Worm (Caenorhabditis elegans) whole organism, L4/young adult: ENCODE data around the gene ife-3.

Experiments used
- W03F9.2 ChIP-seq: fragments of 150-350 bp; optimal IDR thresholded peaks from 2 replicates; lab custom pipeline; 2014; ENCODE audit warnings: missing biosample characterization, missing genetic modification characterization
- dao-5 ChIP-seq: sonication (generic microtip); optimal IDR thresholded peaks from 2 replicates; lab custom pipeline; 2016; ENCODE audit warnings: missing genotype, missing genetic modification characterization, moderate library complexity, missing compliant biosample characterization
- him-1 ChIP-seq: sonication (generic microtip); optimal IDR thresholded peaks from 2 replicates; lab custom pipeline; 2016; ENCODE audit warnings: missing genotype, missing genetic modification reagents, missing genetic modification characterization, missing compliant biosample characterization

DNA sequence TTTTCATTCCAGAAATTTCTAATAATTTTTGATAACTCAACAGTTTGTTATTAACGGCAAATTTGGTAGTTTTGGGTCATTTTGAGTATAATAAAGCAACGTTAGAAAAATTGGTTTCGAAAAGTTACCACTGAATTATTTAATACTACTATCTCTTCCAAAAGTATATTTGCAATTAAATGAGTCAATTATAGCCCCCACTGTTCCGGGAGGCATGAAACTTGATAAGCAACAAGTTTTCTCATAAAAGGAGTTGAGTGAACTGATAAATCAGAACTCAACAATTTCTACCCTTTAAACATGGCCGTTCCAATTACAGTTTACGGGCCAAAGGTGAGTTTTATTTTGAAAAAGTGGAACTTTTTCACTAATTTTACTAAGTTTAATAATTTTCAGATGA lies 41.0 kb upstream of the ife-3 start, which contains the start of gene B0348.1:
- TF ChIP-seq W03F9.2 (tag; lab: Kevin White, UChicago): no peak
- no peak for TF ChIP-seq him-1 (tag; lab: Kevin White, UChicago)
- no peak for TF ChIP-seq dao-5 (tag; lab: Kevin White, UChicago)
